Fruit fly (Drosophila melanogaster) whole organism, adult: Measurements from ENCODE around the gene Bub1.
A peak's percentile ranks its signal among the peaks of the same experiment; 100 is the strongest.

Experiments
- CG11617 ChIP-seq: fragments of 200-800 bp; sonication (Bioruptor generic); optimal IDR thresholded peaks from 2 replicates; lab custom pipeline; 2017; ENCODE audit warnings: mild to moderate bottlenecking, missing biosample characterization, missing genetic modification reagents, missing genetic modification characterization
- CG12768 ChIP-seq: fragments of 200-800 bp; sonication (Bioruptor generic); optimal IDR thresholded peaks from 2 replicates; lab custom pipeline; 2017; ENCODE audit warnings: missing biosample characterization, missing genetic modification characterization, mild to moderate bottlenecking, moderate library complexity, missing genetic modification reagents
- CG14711 ChIP-seq: fragments of 200-800 bp; sonication (Bioruptor generic); optimal IDR thresholded peaks from 2 replicates; lab custom pipeline; 2018; ENCODE audit warnings: missing biosample characterization, mild to moderate bottlenecking, missing genetic modification characterization, moderate library complexity
- CG1620 ChIP-seq: fragments of 200-800 bp; sonication (Bioruptor generic); optimal IDR thresholded peaks from 2 replicates; lab custom pipeline; 2016; ENCODE audit warnings: missing biosample characterization, missing genetic modification characterization
- CG33017 ChIP-seq: fragments of 200-800 bp; sonication (Bioruptor generic); optimal IDR thresholded peaks from 2 replicates; lab custom pipeline; 2018; ENCODE audit warnings: missing biosample characterization, mild to moderate bottlenecking, missing genetic modification characterization, moderate library complexity
- CG5204 ChIP-seq: fragments of 200-800 bp; sonication (Bioruptor generic); optimal IDR thresholded peaks from 2 replicates; lab custom pipeline; 2016; ENCODE audit warnings: missing biosample characterization, missing genetic modification characterization
- CG7045 ChIP-seq: fragments of 200-800 bp; sonication (Bioruptor generic); optimal IDR thresholded peaks from 2 replicates; lab custom pipeline; 2017; ENCODE audit warnings: missing biosample characterization, mild to moderate bottlenecking, missing genetic modification characterization
- CG7101 ChIP-seq: fragments of 200-800 bp; sonication (Bioruptor generic); optimal IDR thresholded peaks from 2 replicates; lab custom pipeline; 2018; ENCODE audit warnings: missing biosample characterization, mild to moderate bottlenecking, missing genetic modification characterization, moderate library complexity
- Clk ChIP-seq: fragments of 200-800 bp; sonication (Bioruptor generic); optimal IDR thresholded peaks from 2 replicates; lab custom pipeline; 2017; ENCODE audit warnings: missing biosample characterization, missing genetic modification characterization
- Crg-1 ChIP-seq: fragments of 200-800 bp; sonication (Bioruptor generic); optimal IDR thresholded peaks from 2 replicates; lab custom pipeline; 2016; ENCODE audit warnings: missing biosample characterization, missing genetic modification characterization
- Hr96 ChIP-seq: fragments of 200-800 bp; sonication (Bioruptor generic); optimal IDR thresholded peaks from 2 replicates; lab custom pipeline; 2016; ENCODE audit warnings: missing biosample characterization, missing genetic modification characterization
- Mnt ChIP-seq: fragments of 200-800 bp; sonication (Bioruptor generic); optimal IDR thresholded peaks from 2 replicates; lab custom pipeline; 2016; ENCODE audit warnings: missing biosample characterization, mild to moderate bottlenecking, missing genetic modification characterization
- bab1 ChIP-seq: fragments of 200-800 bp; sonication (Bioruptor generic); optimal IDR thresholded peaks from 3 replicates; lab custom pipeline; 2019; ENCODE audit warnings: missing biosample characterization, mild to moderate bottlenecking, missing genetic modification characterization, moderate library complexity
- cic ChIP-seq: fragments of 200-800 bp; sonication (Bioruptor generic); optimal IDR thresholded peaks from 2 replicates; lab custom pipeline; 2017; ENCODE audit warnings: missing biosample characterization, mild to moderate bottlenecking, missing genetic modification characterization, moderate library complexity
- cnc ChIP-seq, 2 experiments: fragments of >200 bp; optimal IDR thresholded peaks; 2 replicates each; lab custom pipeline; 2017
- kay ChIP-seq: fragments of 200-800 bp; sonication (Bioruptor generic); peaks from one replicate; lab custom pipeline; 2016; ENCODE audit warnings: missing biosample characterization, missing genetic modification characterization, borderline replicate concordance
- ovo ChIP-seq: fragments of 200-800 bp; sonication (Bioruptor generic); optimal IDR thresholded peaks from 2 replicates; lab custom pipeline; 2016; ENCODE audit warnings: missing biosample characterization, missing genetic modification characterization
- pad ChIP-seq: fragments of 200-800 bp; sonication (Bioruptor generic); optimal IDR thresholded peaks from 3 replicates; lab custom pipeline; 2017; ENCODE audit warnings: missing biosample characterization, missing genetic modification characterization, mild to moderate bottlenecking, moderate library complexity, missing genetic modification reagents
- tj ChIP-seq: fragments of 200-800 bp; sonication (Bioruptor generic); optimal IDR thresholded peaks from 3 replicates; lab custom pipeline; 2017; ENCODE audit warnings: missing biosample characterization, mild to moderate bottlenecking, missing genetic modification characterization, moderate library complexity
- toe ChIP-seq: fragments of 200-800 bp; sonication (Bioruptor generic); optimal IDR thresholded peaks from 2 replicates; lab custom pipeline; 2016; ENCODE audit warnings: missing biosample characterization, missing genetic modification characterization

Gene Bub1

dm6 chr2L:5254105-5254711 is 24.5 kb upstream of the Bub1 start:
- TF ChIP-seq tj (GFP tag; lab: Kevin White, UChicago) (no peak), CG7101 (tag; lab: Kevin White, UChicago) (no peak), CG12768 (GFP tag; lab: Kevin White, UChicago) (no peak), cic (GFP tag; lab: Kevin White, UChicago) (no peak), CG5204 (GFP tag; lab: Kevin White, UChicago) (no peak), bab1 (GFP tag; lab: Kevin White, UChicago) (no peak), cnc (optimal IDR thresholded peaks at IDR 0.05; lab: Kevin White, UChicago) (no peak), ovo (GFP tag; lab: Kevin White, UChicago) (no peak), CG11617 (GFP tag; lab: Kevin White, UChicago) (no peak), CG33017 (no peak), Clk (GFP tag; lab: Kevin White, UChicago) (no peak), CG1620 (GFP tag; lab: Kevin White, UChicago) (no peak), CG7045 (no peak), Crg-1 (GFP tag; lab: Kevin White, UChicago) (no peak), Hr96 (GFP tag; lab: Kevin White, UChicago) (no peak), kay (GFP tag; lab: Kevin White, UChicago) (no peak), CG14711 (tag; lab: Kevin White, UChicago) (no peak)

- TF ChIP-seq tj (GFP tag; lab: Kevin White, UChicago) (no peak), bab1 (GFP tag; lab: Kevin White, UChicago) (no peak), toe (no peak), CG1620 (GFP tag; lab: Kevin White, UChicago) (no peak), CG11617 (GFP tag; lab: Kevin White, UChicago) (peak; percentile 23), pad (peak; percentile 53), CG33017 (peak; percentile 23), cnc (optimal IDR thresholded peaks at IDR 0.05; lab: Kevin White, UChicago) (no peak), Crg-1 (GFP tag; lab: Kevin White, UChicago) (peak; percentile 10), ovo (GFP tag; lab: Kevin White, UChicago) (peak; percentile 58), kay (GFP tag; lab: Kevin White, UChicago) (no peak), CG14711 (tag; lab: Kevin White, UChicago) (no peak), Hr96 (GFP tag; lab: Kevin White, UChicago) (peak; percentile 33), cic (GFP tag; lab: Kevin White, UChicago) (peak; percentile 69), CG5204 (GFP tag; lab: Kevin White, UChicago) (peak; percentile 40), CG7101 (tag; lab: Kevin White, UChicago) (peak; percentile 54), Clk (GFP tag; lab: Kevin White, UChicago) (no peak), CG12768 (GFP tag; lab: Kevin White, UChicago) (peak; percentile 17), CG7045 (peak; percentile 20), Mnt (GFP tag; lab: Kevin White, UChicago) (no peak)
These were observed 22.4 kb upstream of the Bub1 start for dm6 chr2L:5256036-5256846.

dm6 chr2L:5259076-5259843 is 19.4 kb upstream of the Bub1 start:
- TF ChIP-seq tj (GFP tag; lab: Kevin White, UChicago), result no peak
- TF ChIP-seq CG33017, result no peak
- TF ChIP-seq Mnt (GFP tag; lab: Kevin White, UChicago), result no peak
- TF ChIP-seq kay (GFP tag; lab: Kevin White, UChicago), result no peak
- TF ChIP-seq bab1 (GFP tag; lab: Kevin White, UChicago), result no peak
- TF ChIP-seq cic (GFP tag; lab: Kevin White, UChicago), result no peak
- TF ChIP-seq Crg-1 (GFP tag; lab: Kevin White, UChicago), result no peak
- TF ChIP-seq cnc (optimal IDR thresholded peaks at IDR 0.05; lab: Kevin White, UChicago), result no peak
- no peak for TF ChIP-seq Clk (GFP tag; lab: Kevin White, UChicago)
- TF ChIP-seq CG14711 (tag; lab: Kevin White, UChicago), result no peak
- TF ChIP-seq ovo (GFP tag; lab: Kevin White, UChicago), result no peak
- no peak for TF ChIP-seq pad
- no peak for TF ChIP-seq CG7101 (tag; lab: Kevin White, UChicago)
- no peak for TF ChIP-seq CG12768 (GFP tag; lab: Kevin White, UChicago)
- no peak for TF ChIP-seq CG1620 (GFP tag; lab: Kevin White, UChicago)
- no peak for TF ChIP-seq CG11617 (GFP tag; lab: Kevin White, UChicago)

DNA sequence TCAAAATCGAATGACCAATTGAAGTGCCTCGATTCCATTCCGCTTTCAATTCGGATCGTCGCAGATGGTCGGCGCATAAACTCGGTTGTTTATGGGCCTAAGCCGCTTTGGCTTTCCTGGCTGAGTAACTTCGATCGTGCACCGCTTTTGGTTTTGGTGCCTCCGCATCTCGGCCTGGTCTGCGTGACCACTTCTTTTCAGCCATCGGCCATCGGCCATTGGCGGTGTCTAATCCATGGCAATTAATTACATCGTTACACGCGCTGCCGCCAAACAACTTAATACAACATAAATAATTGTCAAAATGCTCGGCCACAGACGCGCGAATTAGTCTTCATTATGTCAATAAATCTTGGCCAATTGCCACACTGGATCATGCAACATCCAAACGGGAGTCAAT is 18.4 kb upstream of the Bub1 start:
- TF ChIP-seq CG7101 (tag; lab: Kevin White, UChicago) (no peak), CG14711 (tag; lab: Kevin White, UChicago) (no peak), Crg-1 (GFP tag; lab: Kevin White, UChicago) (no peak), Mnt (GFP tag; lab: Kevin White, UChicago) (no peak), CG12768 (GFP tag; lab: Kevin White, UChicago) (no peak), bab1 (GFP tag; lab: Kevin White, UChicago) (no peak), cic (GFP tag; lab: Kevin White, UChicago) (no peak), CG1620 (GFP tag; lab: Kevin White, UChicago) (no peak), CG7045 (no peak), Clk (GFP tag; lab: Kevin White, UChicago) (no peak), toe (no peak), cnc (optimal IDR thresholded peaks at IDR 0.05; lab: Kevin White, UChicago) (no peak), CG5204 (GFP tag; lab: Kevin White, UChicago) (no peak), tj (GFP tag; lab: Kevin White, UChicago) (no peak), Hr96 (GFP tag; lab: Kevin White, UChicago) (no peak), kay (GFP tag; lab: Kevin White, UChicago) (no peak), CG11617 (GFP tag; lab: Kevin White, UChicago) (no peak), CG33017 (no peak), pad (no peak), ovo (GFP tag; lab: Kevin White, UChicago) (no peak)
